Fruit fly (Drosophila melanogaster): ENCODE measurements around the gene CG12814.

DNA sequence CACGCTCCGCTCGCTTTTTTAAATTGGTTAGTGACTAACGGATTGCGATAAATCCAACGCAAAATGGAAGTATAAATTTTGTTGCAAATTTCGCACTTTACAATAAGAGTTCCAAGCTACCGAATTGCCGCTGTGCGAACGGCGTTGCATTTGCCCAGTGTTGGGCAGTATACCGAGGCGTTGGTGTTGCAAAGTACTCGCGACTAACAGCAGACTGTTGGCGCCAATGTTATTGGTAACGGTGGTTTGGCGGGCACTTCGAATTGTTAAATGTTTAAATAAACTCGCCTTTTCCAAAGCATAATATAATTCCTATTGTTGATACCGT is 55.1 kb downstream of the CG12814 start:
- TF ChIP-seq CTCF (optimal IDR thresholded peaks at IDR 0.05) = peak; percentile 36 to 56
- TF ChIP-seq CG8478 (optimal IDR thresholded peaks at IDR 0.05) = no peak

Measured in S2 (cell line).